Worm (Caenorhabditis elegans) whole organism, young adult: Measurements from ENCODE around the gene fbxa-47.

Source experiments
- D2030.7 ChIP-seq: fragments of 200-800 bp; sonication (Bioruptor generic); IDR thresholded peaks from 2 replicates; pipeline ENCODE4 v1.3.6; 2022; ENCODE audit warnings: missing genetic modification reagents, missing genetic modification characterization, missing compliant biosample characterization
- Y53G8AR.9 ChIP-seq: fragments of 200-800 bp; sonication (Bioruptor generic); conservative IDR thresholded peaks from 2 replicates; pipeline ENCODE4 v1.3.6; 2022; ENCODE audit warnings: missing genetic modification reagents, missing genetic modification characterization, missing compliant biosample characterization
- Y79H2A.3 ChIP-seq: fragments of 200-800 bp; sonication (Bioruptor generic); conservative IDR thresholded peaks from 2 replicates; pipeline ENCODE4 v1.3.6; 2022; ENCODE audit warnings: missing genetic modification reagents, missing genetic modification characterization, missing compliant biosample characterization
- aptf-3 ChIP-seq: fragments of 200-800 bp; sonication (Bioruptor generic); IDR thresholded peaks from 2 replicates; pipeline ENCODE4 v1.3.6; 2022; ENCODE audit warnings: missing genetic modification characterization, missing compliant biosample characterization
- atf-7 ChIP-seq: sonication (generic microtip); optimal IDR thresholded peaks from 2 replicates; lab custom pipeline; 2017; ENCODE audit warnings: mild to moderate bottlenecking, missing genetic modification characterization, missing compliant biosample characterization
- athp-1 ChIP-seq: sonication (generic microtip); optimal IDR thresholded peaks from 2 replicates; lab custom pipeline; 2017; ENCODE audit warnings: mild to moderate bottlenecking, missing genetic modification characterization, missing compliant biosample characterization
- attf-5 ChIP-seq: fragments of 200-800 bp; sonication (Bioruptor generic); optimal IDR thresholded peaks from 2 replicates; lab custom pipeline; 2018; ENCODE audit warnings: mild to moderate bottlenecking, missing genetic modification characterization, missing compliant biosample characterization
- ccch-3 ChIP-seq: fragments of 200-800 bp; sonication (Bioruptor generic); optimal IDR thresholded peaks from 2 replicates; lab custom pipeline; 2018; ENCODE audit warnings: mild to moderate bottlenecking, missing genetic modification characterization, missing compliant biosample characterization
- cebp-1 ChIP-seq, 2 experiments: fragments of 200-800 bp in 1 of 2; sonication (Bioruptor generic) in 1 of 2; sonication (generic microtip) in 1 of 2; IDR thresholded peaks in 1 of 2; optimal IDR thresholded peaks in 1 of 2; 2 replicates each; pipeline versions ENCODE4 v1.3.6 to Lab custom; 2017 to 2022; ENCODE audit warnings: missing compliant biosample characterization in 2 of 2, missing genetic modification characterization in 2 of 2, mild to moderate bottlenecking in 1 of 2, missing genetic modification reagents in 1 of 2, moderate library complexity in 1 of 2
- ceh-40 ChIP-seq: fragments of 200-800 bp; sonication (Bioruptor generic); IDR thresholded peaks from 2 replicates; pipeline ENCODE4 v1.3.6; 2022; ENCODE audit warnings: missing genetic modification characterization, missing compliant biosample characterization
- dox-1 ChIP-seq: fragments of 200-800 bp; sonication (Bioruptor generic); IDR thresholded peaks from 2 replicates; pipeline ENCODE4 v1.3.6; 2022; ENCODE audit warnings: missing genetic modification reagents, missing genetic modification characterization, missing compliant biosample characterization
- fkh-3 ChIP-seq: sonication (generic microtip); optimal IDR thresholded peaks from 2 replicates; lab custom pipeline; 2016; ENCODE audit warnings: mild to moderate bottlenecking, missing genetic modification characterization, missing compliant biosample characterization
- him-1 ChIP-seq: sonication (generic microtip); optimal IDR thresholded peaks from 2 replicates; lab custom pipeline; 2016; ENCODE audit warnings: missing genotype, missing genetic modification reagents, missing genetic modification characterization, missing compliant biosample characterization
- hmg-20 ChIP-seq: fragments of 200-800 bp; sonication (Bioruptor generic); IDR thresholded peaks from 2 replicates; pipeline ENCODE4 v1.3.6; 2022; ENCODE audit warnings: missing genetic modification reagents, missing genetic modification characterization, missing compliant biosample characterization
- hrde-1 ChIP-seq: sonication (generic microtip); optimal IDR thresholded peaks from 2 replicates; lab custom pipeline; 2016; ENCODE audit warnings: missing genetic modification characterization, mild to moderate bottlenecking, missing compliant biosample characterization, moderate library complexity, missing genotype, missing genetic modification reagents, borderline replicate concordance
- hsf-1 ChIP-seq: fragments of 200-800 bp; sonication (Bioruptor generic); IDR thresholded peaks from 2 replicates; pipeline ENCODE4 v1.3.6; 2022; ENCODE audit warnings: missing genetic modification reagents, missing genetic modification characterization, missing compliant biosample characterization
- madf-3 ChIP-seq: fragments of 200-800 bp; sonication (Bioruptor generic); IDR thresholded peaks from 2 replicates; pipeline ENCODE4 v1.3.6; 2022; ENCODE audit warnings: missing genetic modification reagents, missing genetic modification characterization, missing compliant biosample characterization
- madf-6 ChIP-seq: fragments of 200-800 bp; sonication (Bioruptor generic); IDR thresholded peaks from 2 replicates; pipeline ENCODE4 v1.3.6; 2022; ENCODE audit warnings: missing genetic modification reagents, missing genetic modification characterization, missing compliant biosample characterization
- mes-4 ChIP-seq: sonication (generic microtip); optimal IDR thresholded peaks from 2 replicates; lab custom pipeline; 2016; ENCODE audit warnings: missing genotype, missing genetic modification characterization, missing compliant biosample characterization
- nfya-1 ChIP-seq: sonication (generic microtip); optimal IDR thresholded peaks from 2 replicates; lab custom pipeline; 2017; ENCODE audit warnings: antibody characterized with exemption, missing compliant biosample characterization, missing genetic modification characterization, borderline replicate concordance; ENCODE audit not compliant: insufficient read depth
- nfyb-1 ChIP-seq: fragments of 200-800 bp; sonication (Bioruptor generic); IDR thresholded peaks from 2 replicates; pipeline ENCODE4 v1.3.6; 2022; ENCODE audit warnings: missing genetic modification reagents, missing genetic modification characterization, missing compliant biosample characterization
- rec-8 ChIP-seq, 2 experiments: sonication (generic microtip); optimal IDR thresholded peaks; 2 replicates each; lab custom pipeline; 2016; ENCODE audit warnings: mild to moderate bottlenecking in 2 of 2, missing genetic modification characterization in 2 of 2, missing genetic modification reagents in 2 of 2, missing genotype in 2 of 2, missing biosample characterization in 1 of 2, missing compliant biosample characterization in 1 of 2, moderate library complexity in 1 of 2
- repo-1 ChIP-seq: sonication (generic microtip); optimal IDR thresholded peaks from 2 replicates; lab custom pipeline; 2017; ENCODE audit warnings: mild to moderate bottlenecking, missing genetic modification characterization, missing compliant biosample characterization
- snpc-4 ChIP-seq, 5 experiments: fragments of 150-350 bp in 1 of 5; sonication (generic microtip) in 4 of 5; optimal IDR thresholded peaks; 2 replicates each; lab custom pipeline; 2014 to 2018; ENCODE audit warnings: missing genetic modification characterization in 5 of 5, missing biosample characterization in 3 of 5, antibody characterized with exemption in 2 of 5, mild to moderate bottlenecking in 2 of 5, missing compliant biosample characterization in 2 of 5, missing genotype in 2 of 5, moderate library complexity in 2 of 5, missing genetic modification reagents in 1 of 5
- somi-1 ChIP-seq: fragments of 200-800 bp; sonication (Bioruptor generic); optimal IDR thresholded peaks from 2 replicates; lab custom pipeline; 2018; ENCODE audit warnings: mild to moderate bottlenecking, missing genetic modification characterization, missing compliant biosample characterization
- ztf-25 ChIP-seq: fragments of 200-800 bp; sonication (Bioruptor generic); IDR thresholded peaks from 2 replicates; pipeline ENCODE4 v1.3.6; 2022; ENCODE audit warnings: missing genetic modification reagents, missing genetic modification characterization, missing compliant biosample characterization

fbxa-47 gene

DNA sequence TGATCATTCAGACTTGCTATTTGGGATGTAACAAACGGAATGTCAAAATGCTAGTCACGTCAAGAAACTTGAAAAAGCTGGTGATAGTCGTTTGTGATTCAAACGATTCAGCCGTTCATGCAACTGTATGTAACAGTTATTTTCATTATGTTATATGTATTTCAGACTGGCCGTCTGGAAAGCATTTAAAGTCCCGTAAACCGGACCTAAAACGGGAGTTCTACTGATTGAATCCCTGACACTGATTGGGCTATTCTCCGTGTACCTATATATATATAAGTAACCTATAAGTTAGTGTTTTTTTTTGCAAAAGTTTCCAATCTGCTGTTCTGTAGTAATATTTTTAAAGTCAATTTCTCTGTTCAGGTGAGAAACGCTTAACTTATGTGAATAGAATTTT lies 11.4 kb upstream of the fbxa-47 start (continued):
- TF ChIP-seq snpc-4 (GFP tag; optimal IDR thresholded peaks at IDR 0.05; lab: Kevin White, UChicago), result no peak
- TF ChIP-seq snpc-4 (tag; optimal IDR thresholded peaks at IDR 0.05; lab: Kevin White, UChicago), result no peak
- no peak for TF ChIP-seq ztf-25
- TF ChIP-seq D2030.7, result no peak
- TF ChIP-seq, all 124 proteins: peak for 0

DNA sequence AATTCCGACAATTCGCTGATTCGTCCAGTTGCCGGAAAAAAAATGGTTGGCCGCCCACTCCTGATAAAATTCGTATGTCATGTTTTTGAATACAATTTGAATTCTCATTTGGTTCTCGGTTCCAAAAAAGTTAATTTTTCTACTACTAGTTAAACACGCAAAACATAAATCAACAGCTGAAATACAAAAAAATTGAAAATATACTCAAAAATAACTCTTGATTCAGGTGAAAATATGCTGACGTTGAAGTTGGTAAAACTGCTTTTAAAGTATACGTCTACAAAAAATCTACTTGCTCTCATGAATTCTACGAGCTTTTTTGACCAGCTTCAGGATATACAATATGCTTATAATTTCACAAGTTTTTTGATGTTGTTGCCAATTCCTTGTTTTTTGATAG lies 8.2 kb upstream of the fbxa-47 start, which contains the start of gene srz-56:
Gene srz-56, plus strand, starts transcription at position 301 of the 400 bp plus-strand sequence.
- TF ChIP-seq nfyb-1 (GFP tag; lab: Robert Waterston, UW) (no peak), nfya-1 (tag; lab: Kevin White, UChicago) (no peak), Y53G8AR.9 (GFP tag; lab: Robert Waterston, UW) (no peak), him-1 (tag; lab: Kevin White, UChicago) (no peak), aptf-3 (GFP tag; lab: Robert Waterston, UW) (no peak), Y79H2A.3 (GFP tag; lab: Robert Waterston, UW) (no peak)

DNA sequence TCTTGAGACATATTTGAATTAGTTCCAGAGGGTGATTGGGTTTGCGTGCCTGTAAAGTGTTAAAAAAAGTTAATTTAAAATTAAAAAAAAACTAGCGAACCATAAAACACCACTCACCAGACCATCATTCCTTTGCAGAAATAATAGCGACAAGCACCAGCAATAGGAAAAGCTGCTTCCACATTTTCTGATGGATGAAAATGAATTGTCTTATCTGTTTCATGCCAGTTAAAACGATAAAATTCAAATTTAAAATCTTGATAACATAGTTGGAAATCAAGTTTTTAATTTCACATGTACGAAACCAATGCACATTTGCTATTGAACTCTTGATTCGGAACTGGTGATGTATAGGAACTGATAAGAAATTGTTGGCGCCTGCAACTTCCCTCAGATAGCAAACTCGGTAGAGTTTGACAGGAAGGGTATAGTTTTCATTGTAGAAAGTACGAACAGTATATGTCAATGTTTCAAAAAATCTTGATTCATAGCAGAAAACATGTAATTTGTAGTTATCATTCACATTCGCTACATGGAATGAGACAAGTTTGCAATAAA lies 7.4 kb upstream of the fbxa-47 start, which contains the start of gene C39B5.10:
Gene C39B5.10, minus strand, starts transcription at position 51 of the 558 bp plus-strand sequence.
- TF ChIP-seq rec-8 (tag; optimal IDR thresholded peaks at IDR 0.05; lab: Kevin White, UChicago), result no peak
- no peak for TF ChIP-seq ccch-3
- TF ChIP-seq hmg-20 (GFP tag; lab: Robert Waterston, UW), result no peak
- no peak for TF ChIP-seq Y79H2A.3 (GFP tag; lab: Robert Waterston, UW)
- no peak for TF ChIP-seq madf-3 (GFP tag; lab: Robert Waterston, UW)
- TF ChIP-seq hrde-1, result no peak
- no peak for TF ChIP-seq madf-6 (GFP tag; lab: Robert Waterston, UW)
- no peak for TF ChIP-seq cebp-1 (GFP tag; IDR thresholded peaks at IDR 0.05; lab: Robert Waterston, UW)
- no peak for TF ChIP-seq cebp-1 (tag; optimal IDR thresholded peaks at IDR 0.05; lab: Kevin White, UChicago)
- no peak for TF ChIP-seq him-1 (tag; lab: Kevin White, UChicago)
- TF ChIP-seq ceh-40 (GFP tag; lab: Robert Waterston, UW), result no peak
- TF ChIP-seq fkh-3, result no peak
- TF ChIP-seq attf-5 (GFP tag; lab: Kevin White, UChicago), result no peak
- no peak for TF ChIP-seq athp-1
- TF ChIP-seq, all 124 proteins: peak for 0

DNA sequence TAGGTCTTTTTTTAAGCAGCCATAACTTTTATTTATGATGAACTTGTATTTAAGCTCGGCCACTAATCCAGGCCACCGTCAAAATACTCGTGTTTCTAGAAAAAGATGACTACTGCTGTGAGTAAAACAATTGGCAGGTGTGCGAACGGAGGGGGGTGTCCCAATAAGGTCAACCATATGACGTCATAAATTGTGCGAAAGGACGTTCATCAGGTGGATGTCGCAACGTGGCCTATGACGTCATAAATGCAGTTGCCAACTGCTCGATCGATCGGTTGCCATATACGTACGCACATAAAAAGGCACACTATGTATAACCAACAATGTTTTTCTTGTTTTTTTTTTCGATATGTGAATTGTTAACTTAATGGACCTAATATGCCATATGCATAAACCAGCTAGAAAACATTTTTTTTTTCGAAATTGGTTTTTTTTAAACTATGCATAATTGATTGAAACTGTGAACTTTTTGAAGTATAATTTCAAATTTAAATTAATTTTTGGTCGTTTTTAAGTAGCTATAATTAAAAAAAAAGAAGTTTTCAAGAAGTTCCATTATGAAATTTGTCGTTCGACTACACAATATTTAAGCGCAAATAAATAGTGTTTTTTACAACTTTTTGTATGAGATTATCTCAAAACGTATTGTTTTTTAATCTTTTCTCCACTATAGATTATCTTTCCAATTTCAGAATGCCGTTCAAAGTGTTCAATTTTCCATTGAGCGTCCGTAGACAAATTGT lies 2.1 kb upstream of the fbxa-47 start, which contains the start of gene C39B5.2:
Gene C39B5.2, plus strand, starts transcription at position 693 of the 743 bp plus-strand sequence.
- TF ChIP-seq aptf-3 (GFP tag; lab: Robert Waterston, UW), result no peak
- peak; percentile 28 for TF ChIP-seq atf-7 (tag; lab: Kevin White, UChicago)

DNA sequence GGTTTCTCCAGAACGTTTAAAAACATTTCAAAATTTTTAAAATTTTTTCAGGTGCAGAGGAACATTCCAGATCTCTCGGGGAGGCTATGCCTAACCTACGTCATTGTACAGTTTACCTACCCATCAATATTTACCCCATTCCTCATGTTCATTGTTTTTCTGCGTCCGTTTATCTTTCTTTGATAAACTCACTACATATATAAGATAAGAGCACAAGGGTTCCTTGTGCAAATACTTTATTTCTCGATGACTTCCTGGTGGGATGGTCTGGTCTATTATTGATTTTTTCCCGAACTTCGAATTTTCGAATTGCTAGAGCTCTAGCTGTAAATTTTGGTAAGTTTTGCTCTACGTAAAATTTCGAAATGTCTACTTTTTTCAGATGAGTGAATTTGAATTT lies 1.1 kb upstream of the fbxa-47 start:
- TF ChIP-seq hsf-1 (GFP tag; lab: Robert Waterston, UW), result no peak

DNA sequence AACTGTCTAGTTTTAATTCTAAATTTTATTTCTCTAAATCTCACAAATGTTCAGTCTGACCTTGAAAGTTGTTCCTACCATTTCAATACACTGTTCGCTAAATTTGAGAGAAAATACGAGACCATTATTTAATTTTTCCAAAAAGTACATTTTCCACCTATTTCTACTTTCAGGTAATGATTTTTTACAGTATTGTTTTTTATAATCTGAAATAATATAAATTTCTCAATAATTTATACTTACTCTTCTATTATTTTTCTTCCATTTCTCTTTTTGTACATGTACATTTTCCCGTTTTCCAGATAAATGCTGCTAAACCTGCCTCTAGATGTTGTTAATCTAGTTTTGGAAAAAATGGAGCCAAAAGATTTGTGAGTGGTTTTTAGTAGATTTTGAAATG lies 4.9 kb downstream of the fbxa-47 start, which contains the start of gene fbxa-62:
Gene fbxa-62, plus strand, starts transcription at position 301 of the 400 bp plus-strand sequence.
- TF ChIP-seq mes-4 (tag; lab: Kevin White, UChicago) (no peak), repo-1 (tag; lab: Kevin White, UChicago) (no peak), dox-1 (no peak), somi-1 (GFP tag; lab: Kevin White, UChicago) (no peak)
